Fruit fly (Drosophila melanogaster): Measurements from ENCODE around the gene GATAd.

GATAd gene

DNA sequence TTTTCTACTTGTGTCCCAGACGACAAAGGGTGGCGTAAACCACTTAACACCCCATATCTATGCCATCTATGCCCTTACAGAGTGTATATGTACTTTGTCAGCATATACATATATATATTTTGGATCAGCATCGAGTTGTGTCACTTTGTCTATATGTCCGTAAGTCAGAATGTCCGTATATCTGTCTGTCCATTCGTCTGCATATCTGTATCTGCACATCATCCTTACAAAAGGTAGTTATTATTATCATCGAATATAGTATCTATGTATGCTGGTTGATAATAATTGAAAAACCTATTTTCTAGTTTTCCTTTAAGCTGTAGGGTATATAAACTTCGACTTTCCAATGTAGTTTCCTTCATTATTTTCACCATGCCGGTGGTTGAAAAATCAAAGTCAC, 17.6 kb downstream of the GATAd start (continued):
- TF ChIP-seq Hsf (GFP tag; optimal IDR thresholded peaks at IDR 0.05) (no peak), nerfin-1 (tag; optimal IDR thresholded peaks at IDR 0.05) (peak; percentile 20), Chrac-16 (GFP tag; optimal IDR thresholded peaks at IDR 0.05) (no peak), CG14860 (GFP tag; IDR thresholded peaks at IDR 0.05; ENCODE audit: partially characterized antibody) (no peak), Awh (GFP tag; IDR thresholded peaks at IDR 0.05) (no peak), bcd (GFP tag; optimal IDR thresholded peaks at IDR 0.05) (no peak), CG31388 (GFP tag; optimal IDR thresholded peaks at IDR 0.05) (no peak), zen2 (GFP tag; IDR thresholded peaks at IDR 0.05; ENCODE audit: partially characterized antibody) (no peak), hb (GFP tag; IDR thresholded peaks at IDR 0.05; ENCODE audit: partially characterized antibody) (no peak), gem (tag; optimal IDR thresholded peaks at IDR 0.05) (no peak), slbo (GFP tag; IDR thresholded peaks at IDR 0.05) (no peak), CG8281 (tag; optimal IDR thresholded peaks at IDR 0.05) (no peak), sqz (GFP tag; optimal IDR thresholded peaks at IDR 0.05) (no peak), E2f2 (GFP tag; IDR thresholded peaks at IDR 0.05) (no peak), CG15011 (GFP tag; optimal IDR thresholded peaks at IDR 0.05) (no peak), ato (GFP tag; IDR thresholded peaks at IDR 0.05; ENCODE audit: partially characterized antibody) (no peak), Atf3 (GFP tag; optimal IDR thresholded peaks at IDR 0.05) (no peak), CG4360 (GFP tag; IDR thresholded peaks at IDR 0.05) (no peak), lov (optimal IDR thresholded peaks at IDR 0.05) (no peak), lov (GFP tag; IDR thresholded peaks at IDR 0.05) (no peak), CG13424 (tag; optimal IDR thresholded peaks at IDR 0.05) (peak; percentile 30), CG3407 (GFP tag; optimal IDR thresholded peaks at IDR 0.05) (no peak), jigr1 (GFP tag; IDR thresholded peaks at IDR 0.05) (no peak), CG8290 (GFP tag; optimal IDR thresholded peaks at IDR 0.05) (no peak), CG8290 (tag; optimal IDR thresholded peaks at IDR 0.05) (no peak), CG8359 (GFP tag; optimal IDR thresholded peaks at IDR 0.05; ENCODE audit: borderline replicate concordance) (no peak), H2.0 (GFP tag; IDR thresholded peaks at IDR 0.05) (no peak), CG32532 (GFP tag; IDR thresholded peaks at IDR 0.05) (no peak), nerfin-2 (GFP tag; IDR thresholded peaks at IDR 0.05; ENCODE audit: partially characterized antibody) (no peak), CG11504 (tag; optimal IDR thresholded peaks at IDR 0.05) (peak; percentile 71), CG10543 (GFP tag; optimal IDR thresholded peaks at IDR 0.05) (no peak), fd96Cb (tag; optimal IDR thresholded peaks at IDR 0.05) (peak; percentile 7)

- TF ChIP-seq CG13624 (GFP tag; optimal IDR thresholded peaks at IDR 0.05) (no peak), Nf-YB (GFP tag; optimal IDR thresholded peaks at IDR 0.05) (peak; percentile 96), sr (GFP tag; IDR thresholded peaks at IDR 0.05) (no peak), Oli (tag; optimal IDR thresholded peaks at IDR 0.05) (no peak), seq (GFP tag; IDR thresholded peaks at IDR 0.05) (peak; percentile 67; the same call in 1 of the 2 replicates), cg (GFP tag; optimal IDR thresholded peaks at IDR 0.05) (no peak), ase (GFP tag; IDR thresholded peaks at IDR 0.05) (no peak), lov (optimal IDR thresholded peaks at IDR 0.05) (no peak), lov (GFP tag; IDR thresholded peaks at IDR 0.05) (no peak), Ptx1 (GFP tag; IDR thresholded peaks at IDR 0.05) (no peak), grau (tag; optimal IDR thresholded peaks at IDR 0.05) (no peak), Nf-YC (tag; optimal IDR thresholded peaks at IDR 0.05) (peak; percentile 97), chif (GFP tag; optimal IDR thresholded peaks at IDR 0.05) (no peak), CG1832 (GFP tag; optimal IDR thresholded peaks at IDR 0.05) (no peak), HLH54F (GFP tag; optimal IDR thresholded peaks at IDR 0.05) (no peak), lilli (GFP tag; optimal IDR thresholded peaks at IDR 0.05) (no peak), pros (GFP tag; optimal IDR thresholded peaks at IDR 0.05) (peak; percentile 86), E2f2 (GFP tag; IDR thresholded peaks at IDR 0.05) (no peak), CG4820 (GFP tag; optimal IDR thresholded peaks at IDR 0.05) (no peak), Dad (GFP tag; optimal IDR thresholded peaks at IDR 0.05) (no peak), CG4854 (GFP tag; optimal IDR thresholded peaks at IDR 0.05) (no peak), salm (tag; optimal IDR thresholded peaks at IDR 0.05) (no peak), shn (GFP tag; optimal IDR thresholded peaks at IDR 0.05) (no peak), HLH4C (GFP tag; IDR thresholded peaks at IDR 0.05; ENCODE audit: partially characterized antibody) (no peak), CG31388 (GFP tag; optimal IDR thresholded peaks at IDR 0.05) (no peak)
These were observed 20.3 kb downstream of the GATAd start, which contains the start of gene CG34367 for dm6 chr2L:10353871-10354270. Gene CG34367, minus strand, starts transcription at chr2L:10353905.

Data from whole organism, embryonic.